Fruit fly (Drosophila melanogaster) whole organism, embryonic: ENCODE measurements around the gene Txl.
A peak's percentile ranks its signal among the peaks of the same experiment; 100 is the strongest.

ENCODE experiments used
- ATbp ChIP-seq: fragments of 200-800 bp; sonication (Bioruptor generic); optimal IDR thresholded peaks from 2 replicates; lab custom pipeline; 2017; ENCODE audit warnings: missing biosample characterization, mild to moderate bottlenecking, missing genetic modification characterization, missing genetic modification reagents
- Ada2b ChIP-seq: fragments of 200-800 bp; sonication (Bioruptor generic); IDR thresholded peaks from 2 replicates; pipeline ENCODE4 v1.3.6; 2022; ENCODE audit warnings: missing biosample characterization, missing genetic modification characterization
- Atf3 ChIP-seq: fragments of 200-800 bp; sonication (Bioruptor generic); optimal IDR thresholded peaks from 3 replicates; lab custom pipeline; 2016; ENCODE audit warnings: missing biosample characterization, missing genetic modification characterization
- Atf6 ChIP-seq: fragments of 200-800 bp; sonication (Bioruptor generic); IDR thresholded peaks from 2 replicates; pipeline ENCODE4 v1.3.6; 2022; ENCODE audit warnings: missing biosample characterization, missing genetic modification characterization
- BEAF-32 ChIP-seq: fragments of 200-800 bp; sonication (Bioruptor generic); optimal IDR thresholded peaks from 3 replicates; lab custom pipeline; 2017; ENCODE audit warnings: missing biosample characterization, missing genetic modification characterization, mild to moderate bottlenecking, moderate library complexity, missing genetic modification reagents
- BtbVII ChIP-seq: fragments of 200-800 bp; sonication (Bioruptor generic); optimal IDR thresholded peaks from 3 replicates; lab custom pipeline; 2017; ENCODE audit warnings: missing biosample characterization, mild to moderate bottlenecking, missing genetic modification characterization
- CG10267 ChIP-seq: fragments of 200-800 bp; sonication (Bioruptor generic); optimal IDR thresholded peaks from 2 replicates; lab custom pipeline; 2018; ENCODE audit warnings: missing biosample characterization, mild to moderate bottlenecking, missing genetic modification characterization, moderate library complexity
- CG10565 ChIP-seq: fragments of 200-800 bp; sonication (Bioruptor generic); optimal IDR thresholded peaks from 3 replicates; lab custom pipeline; 2016; ENCODE audit warnings: missing biosample characterization, mild to moderate bottlenecking, missing genetic modification characterization
- CG10979 ChIP-seq: fragments of 200-800 bp; sonication (Bioruptor generic); optimal IDR thresholded peaks from 2 replicates; lab custom pipeline; 2018; ENCODE audit warnings: missing biosample characterization, mild to moderate bottlenecking, missing genetic modification characterization, moderate library complexity
- CG12659 ChIP-seq: fragments of 200-800 bp; sonication (Bioruptor generic); optimal IDR thresholded peaks from 3 replicates; lab custom pipeline; 2017; ENCODE audit warnings: mild to moderate bottlenecking, missing biosample characterization, missing genetic modification reagents, missing genetic modification characterization
- CG13624 ChIP-seq: fragments of 200-800 bp; sonication (Bioruptor generic); optimal IDR thresholded peaks from 2 replicates; lab custom pipeline; 2016; ENCODE audit warnings: missing biosample characterization, missing genetic modification characterization
- CG14965 ChIP-seq: fragments of 200-800 bp; sonication (Bioruptor generic); optimal IDR thresholded peaks from 2 replicates; lab custom pipeline; 2016; ENCODE audit warnings: missing biosample characterization, missing genetic modification characterization, borderline replicate concordance
- CG17328 ChIP-seq: fragments of 200-800 bp; sonication (Bioruptor generic); IDR thresholded peaks from 2 replicates; pipeline ENCODE4 v1.3.6; 2022; ENCODE audit warnings: missing biosample characterization, missing genetic modification characterization
- CG17829 ChIP-seq: fragments of 200-800 bp; optimal IDR thresholded peaks from 2 replicates; lab custom pipeline; 2019; ENCODE audit warnings: missing biosample characterization, mild to moderate bottlenecking, missing genetic modification characterization, moderate library complexity
- CG18476 ChIP-seq: fragments of 200-800 bp; sonication (Bioruptor generic); optimal IDR thresholded peaks from 2 replicates; lab custom pipeline; 2016; ENCODE audit warnings: missing biosample characterization, mild to moderate bottlenecking, missing genetic modification characterization
- CG18599 ChIP-seq: fragments of 200-800 bp; sonication (Bioruptor generic); optimal IDR thresholded peaks from 3 replicates; lab custom pipeline; 2017; ENCODE audit warnings: missing biosample characterization, missing genetic modification characterization, mild to moderate bottlenecking, moderate library complexity, missing genetic modification reagents
- CG2712 ChIP-seq: fragments of 200-800 bp; optimal IDR thresholded peaks from 3 replicates; lab custom pipeline; 2019; ENCODE audit warnings: missing biosample characterization, mild to moderate bottlenecking, missing genetic modification characterization, moderate library complexity
- CG3995 ChIP-seq: fragments of 200-800 bp; sonication (Bioruptor generic); optimal IDR thresholded peaks from 3 replicates; lab custom pipeline; 2016; ENCODE audit warnings: missing biosample characterization, missing genetic modification characterization
- CG4820 ChIP-seq: fragments of 200-800 bp; sonication (Bioruptor generic); optimal IDR thresholded peaks from 3 replicates; lab custom pipeline; 2016; ENCODE audit warnings: missing biosample characterization, missing genetic modification characterization
- CG6765 ChIP-seq: fragments of 200-800 bp; sonication (Bioruptor generic); optimal IDR thresholded peaks from 3 replicates; lab custom pipeline; 2017; ENCODE audit warnings: missing biosample characterization, mild to moderate bottlenecking, missing genetic modification characterization
- CG8765 ChIP-seq: fragments of 200-800 bp; sonication (Bioruptor generic); IDR thresholded peaks from 2 replicates; pipeline ENCODE4 v1.3.6; 2022; ENCODE audit warnings: missing biosample characterization, missing genetic modification characterization
- CG8924 ChIP-seq: fragments of 200-800 bp; optimal IDR thresholded peaks from 3 replicates; lab custom pipeline; 2019; ENCODE audit warnings: missing biosample characterization, mild to moderate bottlenecking, missing genetic modification characterization, moderate library complexity
- CG8944 ChIP-seq: fragments of 200-800 bp; sonication (Bioruptor generic); optimal IDR thresholded peaks from 3 replicates; lab custom pipeline; 2016; ENCODE audit warnings: missing biosample characterization, missing genetic modification characterization
- Dp ChIP-seq: fragments of 200-800 bp; sonication (Bioruptor generic); optimal IDR thresholded peaks from 2 replicates; lab custom pipeline; 2018; ENCODE audit warnings: missing biosample characterization, mild to moderate bottlenecking, missing genetic modification characterization, moderate library complexity
- Dref ChIP-seq: fragments of 200-800 bp; sonication (Bioruptor generic); IDR thresholded peaks from 2 replicates; pipeline ENCODE4 v1.3.6; 2022; ENCODE audit warnings: missing biosample characterization, missing genetic modification characterization
- ERR ChIP-seq: fragments of 200-800 bp; sonication (Bioruptor generic); optimal IDR thresholded peaks from 2 replicates; lab custom pipeline; 2016; ENCODE audit warnings: missing biosample characterization, missing genetic modification characterization
- Fer1 ChIP-seq: fragments of 200-800 bp; sonication (Bioruptor generic); optimal IDR thresholded peaks from 2 replicates; lab custom pipeline; 2017; ENCODE audit warnings: missing biosample characterization, mild to moderate bottlenecking, missing genetic modification characterization
- Hmr ChIP-seq: fragments of 200-800 bp; sonication (Bioruptor generic); optimal IDR thresholded peaks from 3 replicates; lab custom pipeline; 2017; ENCODE audit warnings: mild to moderate bottlenecking, missing biosample characterization, missing genetic modification reagents, missing genetic modification characterization
- Rfx ChIP-seq: fragments of 200-800 bp; sonication (Bioruptor generic); IDR thresholded peaks from 2 replicates; pipeline ENCODE4 v1.3.6; 2022; ENCODE audit warnings: missing biosample characterization, missing genetic modification characterization
- Sry-δ ChIP-seq: fragments of 200-800 bp; sonication (Bioruptor generic); optimal IDR thresholded peaks from 2 replicates; lab custom pipeline; 2016; ENCODE audit warnings: missing biosample characterization, missing genetic modification characterization
- Xbp1 ChIP-seq: fragments of 200-800 bp; sonication (Bioruptor generic); optimal IDR thresholded peaks from 3 replicates; lab custom pipeline; 2016; ENCODE audit warnings: missing biosample characterization, mild to moderate bottlenecking, missing genetic modification characterization
- bab2 ChIP-seq: fragments of 200-800 bp; sonication (Bioruptor generic); optimal IDR thresholded peaks from 2 replicates; lab custom pipeline; 2016; ENCODE audit warnings: missing biosample characterization, missing genetic modification characterization
- bsh ChIP-seq, 2 experiments: fragments of 200-800 bp; sonication (Bioruptor generic); optimal IDR thresholded peaks; 2 replicates each; lab custom pipeline; 2017 to 2018; ENCODE audit warnings: mild to moderate bottlenecking in 2 of 2, missing biosample characterization in 2 of 2, missing genetic modification characterization in 2 of 2, moderate library complexity in 1 of 2
- chn ChIP-seq: fragments of 200-800 bp; sonication (Bioruptor generic); optimal IDR thresholded peaks from 2 replicates; lab custom pipeline; 2016; ENCODE audit warnings: missing biosample characterization, missing genetic modification characterization
- dysf ChIP-seq: fragments of 200-800 bp; sonication (Bioruptor generic); IDR thresholded peaks from 3 replicates; pipeline ENCODE4 v1.3.6; 2022; ENCODE audit warnings: missing biosample characterization, missing genetic modification characterization
- ewg ChIP-seq: fragments of 200-800 bp; sonication (Bioruptor generic); optimal IDR thresholded peaks from 3 replicates; lab custom pipeline; 2017; ENCODE audit warnings: mild to moderate bottlenecking, missing biosample characterization, missing genetic modification reagents, missing genetic modification characterization
- gfzf ChIP-seq: fragments of 200-800 bp; sonication (Bioruptor generic); optimal IDR thresholded peaks from 2 replicates; lab custom pipeline; 2016; ENCODE audit warnings: missing biosample characterization, mild to moderate bottlenecking, missing genetic modification characterization, moderate library complexity
- kah ChIP-seq: fragments of 200-800 bp; sonication (Bioruptor generic); optimal IDR thresholded peaks from 2 replicates; lab custom pipeline; 2018; ENCODE audit warnings: missing biosample characterization, mild to moderate bottlenecking, missing genetic modification characterization
- lab ChIP-seq: fragments of 200-800 bp; sonication (Bioruptor generic); optimal IDR thresholded peaks from 3 replicates; lab custom pipeline; 2017; ENCODE audit warnings: missing biosample characterization, missing genetic modification characterization, mild to moderate bottlenecking, moderate library complexity, missing genetic modification reagents
- maf-S ChIP-seq: fragments of 200-800 bp; sonication (Bioruptor generic); optimal IDR thresholded peaks from 2 replicates; lab custom pipeline; 2016; ENCODE audit warnings: missing biosample characterization, missing genetic modification characterization
- mirr ChIP-seq: fragments of 200-800 bp; sonication (Bioruptor generic); optimal IDR thresholded peaks from 3 replicates; lab custom pipeline; 2018; ENCODE audit warnings: missing biosample characterization, mild to moderate bottlenecking, missing genetic modification characterization
- pfk ChIP-seq: fragments of 200-800 bp; sonication (Bioruptor generic); optimal IDR thresholded peaks from 2 replicates; lab custom pipeline; 2018; ENCODE audit warnings: missing biosample characterization, mild to moderate bottlenecking, missing genetic modification characterization, moderate library complexity
- phol ChIP-seq: fragments of 200-800 bp; sonication (Bioruptor generic); optimal IDR thresholded peaks from 3 replicates; lab custom pipeline; 2018; ENCODE audit warnings: missing biosample characterization, mild to moderate bottlenecking, missing genetic modification characterization, moderate library complexity
- pum ChIP-seq: fragments of 200-800 bp; sonication (Bioruptor generic); optimal IDR thresholded peaks from 2 replicates; lab custom pipeline; 2016; ENCODE audit warnings: missing biosample characterization, missing genetic modification characterization
- pzg ChIP-seq: fragments of 200-800 bp; sonication (Bioruptor generic); optimal IDR thresholded peaks from 3 replicates; lab custom pipeline; 2018; ENCODE audit warnings: missing biosample characterization, mild to moderate bottlenecking, missing genetic modification characterization, moderate library complexity
- slbo ChIP-seq: fragments of 200-800 bp; sonication (Bioruptor generic); IDR thresholded peaks from 2 replicates; pipeline ENCODE4 v1.3.6; 2022; ENCODE audit warnings: missing biosample characterization, missing genetic modification characterization
- slou ChIP-seq: fragments of 200-800 bp; sonication (Bioruptor generic); optimal IDR thresholded peaks from 3 replicates; lab custom pipeline; 2016; ENCODE audit warnings: missing biosample characterization, missing genetic modification characterization
- sug ChIP-seq: fragments of 200-800 bp; optimal IDR thresholded peaks from 2 replicates; lab custom pipeline; 2019; ENCODE audit warnings: missing biosample characterization, mild to moderate bottlenecking, missing genetic modification characterization, moderate library complexity
- tap ChIP-seq: fragments of 200-800 bp; optimal IDR thresholded peaks from 3 replicates; lab custom pipeline; 2019; ENCODE audit warnings: missing biosample characterization, mild to moderate bottlenecking, missing genetic modification characterization, moderate library complexity
- trem ChIP-seq: fragments of 200-800 bp; optimal IDR thresholded peaks from 3 replicates; lab custom pipeline; 2019; ENCODE audit warnings: missing biosample characterization, mild to moderate bottlenecking, missing genetic modification characterization, moderate library complexity
- trh ChIP-seq: fragments of 200-800 bp; sonication (Bioruptor generic); optimal IDR thresholded peaks from 2 replicates; lab custom pipeline; 2016; ENCODE audit warnings: missing biosample characterization, missing genetic modification characterization

Txl gene

dm6 chr3L:5789663-5790062, 24.0 kb downstream of the Txl start (continued):
- TF ChIP-seq gfzf (GFP tag; lab: Kevin White, UChicago) (peak; percentile 32), ATbp (GFP tag; lab: Kevin White, UChicago) (no peak), Dref (GFP tag; lab: Robert Waterston, UW) (peak; percentile 59), CG4820 (GFP tag; lab: Kevin White, UChicago) (no peak), CG3995 (GFP tag; lab: Kevin White, UChicago) (peak; percentile 96), CG17829 (tag; lab: Kevin White, UChicago) (peak; percentile 20), pum (GFP tag; lab: Kevin White, UChicago) (no peak), CG8944 (no peak), slou (GFP tag; lab: Kevin White, UChicago) (no peak), Rfx (GFP tag; lab: Robert Waterston, UW) (peak; percentile 36), CG12659 (GFP tag; lab: Kevin White, UChicago) (peak; percentile 37), Atf6 (GFP tag; lab: Robert Waterston, UW) (no peak), CG6765 (peak; percentile 51), CG2712 (tag; lab: Kevin White, UChicago) (peak; percentile 52), bsh (GFP tag; optimal IDR thresholded peaks at IDR 0.05; lab: Kevin White, UChicago) (peak in 1 of 2 experiments; percentile 37), phol (tag; lab: Kevin White, UChicago) (peak; percentile 35), Hmr (GFP tag; lab: Kevin White, UChicago) (no peak), CG18599 (GFP tag; lab: Kevin White, UChicago) (peak; percentile 58), Sry-δ (GFP tag; lab: Kevin White, UChicago) (peak; percentile 37), slbo (no peak; the same call in 1 of the 2 replicates), Ada2b (peak; percentile 32; the same call in 1 of the 2 replicates), CG13624 (GFP tag; lab: Kevin White, UChicago) (peak; percentile 65), trh (GFP tag; lab: Kevin White, UChicago) (no peak), CG18476 (GFP tag; lab: Kevin White, UChicago) (no peak), ERR (GFP tag; lab: Kevin White, UChicago) (peak; percentile 33), trem (peak; percentile 98), Atf3 (GFP tag; lab: Kevin White, UChicago) (no peak), bab2 (GFP tag; lab: Kevin White, UChicago) (peak; percentile 57), lab (GFP tag; lab: Kevin White, UChicago) (no peak), CG14965 (GFP tag; lab: Kevin White, UChicago) (no peak), Fer1 (peak; percentile 72), ewg (GFP tag; lab: Kevin White, UChicago) (no peak), pfk (GFP tag; lab: Kevin White, UChicago) (no peak), chn (GFP tag; lab: Kevin White, UChicago) (no peak), BtbVII (GFP tag; lab: Kevin White, UChicago) (no peak), CG10565 (GFP tag; lab: Kevin White, UChicago) (no peak), sug (tag; lab: Kevin White, UChicago) (peak; percentile 46), mirr (GFP tag; lab: Kevin White, UChicago) (peak; percentile 38), Xbp1 (GFP tag; lab: Kevin White, UChicago) (peak; percentile 38), CG8765 (GFP tag; lab: Robert Waterston, UW) (no peak), dysf (GFP tag; lab: Robert Waterston, UW) (no peak), kah (GFP tag; lab: Kevin White, UChicago) (peak; percentile 91), CG10979 (tag; lab: Kevin White, UChicago) (peak; percentile 16), CG17328 (GFP tag; lab: Robert Waterston, UW) (no peak), CG10267 (tag; lab: Kevin White, UChicago) (peak; percentile 42), pzg (GFP tag; lab: Kevin White, UChicago) (peak; percentile 66), tap (tag; lab: Kevin White, UChicago) (no peak), maf-S (GFP tag; lab: Kevin White, UChicago) (peak; percentile 10), Dp (GFP tag; lab: Kevin White, UChicago) (peak; percentile 93), BEAF-32 (peak; percentile 30), CG8924 (tag; lab: Kevin White, UChicago) (no peak)
